Worm (Caenorhabditis elegans): Measurements from ENCODE around the gene T02H6.1.

Gene T02H6.1

ce11 chrII:689749-690148 lies 19.4 kb upstream of the T02H6.1 start, which contains the start of gene T02H6.4:
TSS of gene T02H6.4 (plus strand) at chrII:690049.
- no peak for TF ChIP-seq cey-2 (tag; optimal IDR thresholded peaks at IDR 0.05; ENCODE audit: borderline replicate concordance, insufficient read depth)
- TF ChIP-seq madf-5 (GFP tag; IDR thresholded peaks at IDR 0.05), result 0 out of 4 replicates have a peak, but pooled peaks of 1 of the 2 experiments have one; percentile 9
- TF ChIP-seq ztf-11 (tag; optimal IDR thresholded peaks at IDR 0.05), result no peak
- no peak for TF ChIP-seq hlh-30 (tag; optimal IDR thresholded peaks at IDR 0.05; ENCODE audit: insufficient read depth)
- TF ChIP-seq mep-1 (tag; optimal IDR thresholded peaks at IDR 0.05), result no peak
- TF ChIP-seq egl-27 (tag; optimal IDR thresholded peaks at IDR 0.05), result no peak

DNA sequence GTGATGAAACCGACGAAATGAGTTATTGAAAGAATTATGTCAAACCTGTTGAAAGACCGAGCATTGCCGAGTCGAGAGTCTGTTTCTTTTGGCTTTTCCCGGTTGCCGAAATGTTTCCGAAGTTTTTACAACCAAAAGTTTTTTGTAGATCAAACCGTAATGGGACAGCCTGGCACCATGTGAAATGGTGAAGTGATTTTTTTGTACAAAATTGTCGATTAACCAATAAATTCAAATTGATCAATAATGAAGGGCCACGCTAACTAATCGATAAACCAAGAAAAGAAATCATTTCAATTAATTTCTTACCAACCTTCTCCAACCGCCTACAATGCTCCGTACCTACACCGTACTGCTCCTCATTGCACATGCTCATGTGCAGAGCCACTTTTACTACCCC lies 17.6 kb upstream of the T02H6.1 start, which contains the start of gene T02H6.3:
Gene T02H6.3 (plus strand): TSS at position 301 of the 400 bp plus-strand sequence.
- TF ChIP-seq unc-39 (tag; optimal IDR thresholded peaks at IDR 0.05) (no peak), madf-9 (GFP tag; conservative IDR thresholded peaks at IDR 0.05) (no peak), nhr-28 (tag; optimal IDR thresholded peaks at IDR 0.05) (no peak), mep-1 (tag; optimal IDR thresholded peaks at IDR 0.05) (no peak), lin-38 (GFP tag; IDR thresholded peaks at IDR 0.05) (no peak), mxl-3 (GFP tag; optimal IDR thresholded peaks at IDR 0.05) (no peak), hlh-11 (tag; optimal IDR thresholded peaks at IDR 0.05) (no peak), hmg-1.1 (GFP tag; IDR thresholded peaks at IDR 0.05) (no peak), nhr-25 (tag; optimal IDR thresholded peaks at IDR 0.05; ENCODE audit: borderline replicate concordance, insufficient read depth) (no peak), rbr-2 (tag; optimal IDR thresholded peaks at IDR 0.05) (no peak), lin-1 (GFP tag; IDR thresholded peaks at IDR 0.05) (no peak), Y105C5A.15 (GFP tag; IDR thresholded peaks at IDR 0.05) (no peak), jun-1 (tag; optimal IDR thresholded peaks at IDR 0.05) (no peak), fos-1 (tag; optimal IDR thresholded peaks at IDR 0.05) (no peak), dpl-1 (GFP tag; optimal IDR thresholded peaks at IDR 0.05) (no peak), nhr-77 (tag; optimal IDR thresholded peaks at IDR 0.05) (no peak)

DNA sequence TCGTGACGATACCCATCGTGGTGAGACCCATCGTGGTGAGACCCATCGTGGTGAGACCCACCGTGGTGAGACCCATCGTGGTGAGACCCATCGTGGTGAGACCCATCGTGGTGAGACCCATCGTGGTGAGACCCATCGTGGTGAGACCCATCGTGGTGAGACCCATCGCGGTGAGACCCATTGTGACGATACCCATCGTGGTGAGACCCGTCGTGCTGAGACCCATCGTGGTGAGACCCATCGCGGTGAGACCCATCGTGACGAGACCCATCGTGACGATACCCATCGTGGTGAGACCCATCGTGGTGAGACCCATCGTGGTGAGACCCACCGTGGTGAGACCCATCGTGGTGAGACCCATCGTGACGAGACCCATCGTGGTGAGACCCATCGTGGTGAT lies 14.1 kb upstream of the T02H6.1 start:
- TF ChIP-seq arid-1 (GFP tag; conservative IDR thresholded peaks at IDR 0.05) (0 out of 2 replicates have a peak, but pooled peaks have one; percentile 19), F26F4.8 (GFP tag; conservative IDR thresholded peaks at IDR 0.05) (0 out of 2 replicates have a peak, but pooled peaks have one; percentile 63), lim-7 (GFP tag; IDR thresholded peaks at IDR 0.05) (peak; percentile 73), mdt-29 (GFP tag; IDR thresholded peaks at IDR 0.05) (peak; percentile 68; the same call in 1 of the 2 replicates), set-16 (GFP tag; IDR thresholded peaks at IDR 0.05) (peak; percentile 66), vab-7 (GFP tag; IDR thresholded peaks at IDR 0.05) (peak; percentile 36; the same call in 1 of the 2 replicates), dmd-9 (GFP tag; IDR thresholded peaks at IDR 0.05) (peak; percentile 65; the same call in 1 of the 2 replicates), F44E2.7 (GFP tag; IDR thresholded peaks at IDR 0.05) (peak; percentile 89; the same call in 1 of the 2 replicates), dmd-8 (GFP tag; IDR thresholded peaks at IDR 0.05) (peak; percentile 86; the same call in 1 of the 2 replicates), snpc-1.2 (GFP tag; IDR thresholded peaks at IDR 0.05) (0 out of 2 replicates have a peak, but pooled peaks have one; percentile 54), madf-9 (GFP tag; conservative IDR thresholded peaks at IDR 0.05) (peak; percentile 49; the same call in 1 of the 2 replicates), tag-97 (GFP tag; IDR thresholded peaks at IDR 0.05) (peak; percentile 74; the same call in 1 of the 2 replicates), egl-43 (GFP tag; IDR thresholded peaks at IDR 0.05) (peak; percentile 86), ceh-44 (GFP tag; IDR thresholded peaks at IDR 0.05) (peak; percentile 52; the same call in 1 of the 2 replicates), mxl-2 (GFP tag; conservative IDR thresholded peaks at IDR 0.05) (0 out of 2 replicates have a peak, but pooled peaks have one; percentile 47), D1046.2 (GFP tag; IDR thresholded peaks at IDR 0.05) (0 out of 2 replicates have a peak, but pooled peaks have one; percentile 54), madf-5 (GFP tag; IDR thresholded peaks at IDR 0.05) (peak; percentile 70 to 92; a peak in 3 of 4 replicates), php-3 (GFP tag; IDR thresholded peaks at IDR 0.05) (peak; percentile 50), lin-1 (GFP tag; IDR thresholded peaks at IDR 0.05) (0 out of 2 replicates have a peak, but pooled peaks have one; percentile 35)

All from whole organism, L4 larva.